Worm (Caenorhabditis elegans) whole organism, mixed stage, embryonic: Measurements from ENCODE around the gene chil-21.
"Not testable (repeated sequence)": the region's sequence is repeated elsewhere in the genome, so short reads cannot be mapped to it uniquely, and the experiment has no call there.

ENCODE experiments used
- blmp-1 ChIP-seq: fragments of 150-350 bp; optimal IDR thresholded peaks from 2 replicates; lab custom pipeline; 2014; ENCODE audit warnings: missing biosample characterization, missing genetic modification characterization
- ceh-39 ChIP-seq: fragments of 150-350 bp; optimal IDR thresholded peaks from 2 replicates; lab custom pipeline; 2014; ENCODE audit warnings: missing biosample characterization, missing genetic modification characterization
- ceh-43 ChIP-seq: fragments of 200-800 bp; sonication (Bioruptor generic); optimal IDR thresholded peaks from 2 replicates; lab custom pipeline; 2018; ENCODE audit warnings: mild to moderate bottlenecking, missing genetic modification characterization, moderate library complexity, missing compliant biosample characterization
- ces-1 ChIP-seq: fragments of 150-350 bp; optimal IDR thresholded peaks from 2 replicates; lab custom pipeline; 2014; ENCODE audit warnings: missing biosample characterization, missing genetic modification reagents, missing genetic modification characterization
- cnd-1 ChIP-seq: fragments of 200-800 bp; sonication (Bioruptor generic); optimal IDR thresholded peaks from 2 replicates; lab custom pipeline; 2018; ENCODE audit warnings: mild to moderate bottlenecking, missing genetic modification characterization, missing compliant biosample characterization
- elt-1 ChIP-seq: sonication (generic microtip); optimal IDR thresholded peaks from 2 replicates; lab custom pipeline; 2017; ENCODE audit warnings: missing genetic modification characterization, mild to moderate bottlenecking, missing compliant biosample characterization, antibody characterized with exemption, moderate library complexity, borderline replicate concordance; ENCODE audit not compliant: insufficient read depth
- hlh-1 ChIP-seq: fragments of 150-350 bp; optimal IDR thresholded peaks from 2 replicates; lab custom pipeline; 2014; ENCODE audit warnings: missing biosample characterization, missing genetic modification reagents, missing genetic modification characterization
- lin-32 ChIP-seq: fragments of 200-800 bp; sonication (Bioruptor generic); optimal IDR thresholded peaks from 2 replicates; lab custom pipeline; 2018; ENCODE audit warnings: mild to moderate bottlenecking, missing genetic modification characterization, missing compliant biosample characterization
- lsy-2 ChIP-seq: fragments of 150-350 bp; optimal IDR thresholded peaks from 2 replicates; lab custom pipeline; 2014; ENCODE audit warnings: missing biosample characterization, missing genetic modification characterization
- mab-5 ChIP-seq: fragments of 150-350 bp; optimal IDR thresholded peaks from 2 replicates; lab custom pipeline; 2014; ENCODE audit warnings: missing biosample characterization, missing genetic modification characterization
- mep-1 ChIP-seq: fragments of 150-350 bp; optimal IDR thresholded peaks from 2 replicates; lab custom pipeline; 2017; ENCODE audit warnings: missing biosample characterization, missing genetic modification reagents, missing genetic modification characterization, inconsistent platforms
- mls-2 ChIP-seq: sonication (generic microtip); optimal IDR thresholded peaks from 2 replicates; lab custom pipeline; 2016; ENCODE audit warnings: mild to moderate bottlenecking, missing genetic modification characterization, moderate library complexity, missing compliant biosample characterization
- nhr-12 ChIP-seq: fragments of 150-350 bp; optimal IDR thresholded peaks from 2 replicates; lab custom pipeline; 2014; ENCODE audit warnings: missing biosample characterization, missing genetic modification characterization
- nhr-2 ChIP-seq: fragments of 150-350 bp; optimal IDR thresholded peaks from 2 replicates; lab custom pipeline; 2014; ENCODE audit warnings: missing biosample characterization, missing genetic modification characterization
- nhr-237 ChIP-seq: fragments of 150-350 bp; optimal IDR thresholded peaks from 2 replicates; lab custom pipeline; 2014; ENCODE audit warnings: missing biosample characterization, missing genetic modification characterization
- nhr-76 ChIP-seq: sonication (generic microtip); optimal IDR thresholded peaks from 2 replicates; lab custom pipeline; 2017; ENCODE audit warnings: missing biosample characterization, missing genetic modification characterization
- pha-4 ChIP-seq: fragments of 150-350 bp; optimal IDR thresholded peaks from 2 replicates; lab custom pipeline; 2018; ENCODE audit warnings: missing biosample characterization, missing genetic modification reagents, missing genetic modification characterization
- sem-2 ChIP-seq: fragments of 200-800 bp; sonication (Bioruptor generic); optimal IDR thresholded peaks from 2 replicates; lab custom pipeline; 2018; ENCODE audit warnings: mild to moderate bottlenecking, missing genetic modification characterization, missing compliant biosample characterization
- snpc-4 ChIP-seq: fragments of 150-350 bp; optimal IDR thresholded peaks from 2 replicates; lab custom pipeline; 2014; ENCODE audit warnings: missing biosample characterization, missing genetic modification characterization
- tbx-8 ChIP-seq: fragments of 200-800 bp; sonication (Bioruptor generic); optimal IDR thresholded peaks from 2 replicates; lab custom pipeline; 2018; ENCODE audit warnings: mild to moderate bottlenecking, missing genetic modification characterization, moderate library complexity, missing compliant biosample characterization
- unc-120 ChIP-seq: sonication (generic microtip); optimal IDR thresholded peaks from 2 replicates; lab custom pipeline; 2017; ENCODE audit warnings: missing genetic modification characterization, missing compliant biosample characterization; ENCODE audit not compliant: poor library complexity, severe bottlenecking
- unc-39 ChIP-seq: fragments of 150-350 bp; optimal IDR thresholded peaks from 2 replicates; lab custom pipeline; 2014; ENCODE audit warnings: missing biosample characterization, missing genetic modification characterization
- unc-62 ChIP-seq: fragments of 150-350 bp; optimal IDR thresholded peaks from 2 replicates; lab custom pipeline; 2014; ENCODE audit warnings: missing biosample characterization, missing genetic modification reagents, missing genetic modification characterization
- zip-8 ChIP-seq: fragments of 150-350 bp; optimal IDR thresholded peaks from 2 replicates; lab custom pipeline; 2014; ENCODE audit warnings: missing biosample characterization, missing genetic modification characterization
- ztf-11 ChIP-seq: fragments of 150-350 bp; optimal IDR thresholded peaks from 2 replicates; lab custom pipeline; 2014; ENCODE audit warnings: missing biosample characterization, missing genetic modification characterization

The chil-21 gene

DNA sequence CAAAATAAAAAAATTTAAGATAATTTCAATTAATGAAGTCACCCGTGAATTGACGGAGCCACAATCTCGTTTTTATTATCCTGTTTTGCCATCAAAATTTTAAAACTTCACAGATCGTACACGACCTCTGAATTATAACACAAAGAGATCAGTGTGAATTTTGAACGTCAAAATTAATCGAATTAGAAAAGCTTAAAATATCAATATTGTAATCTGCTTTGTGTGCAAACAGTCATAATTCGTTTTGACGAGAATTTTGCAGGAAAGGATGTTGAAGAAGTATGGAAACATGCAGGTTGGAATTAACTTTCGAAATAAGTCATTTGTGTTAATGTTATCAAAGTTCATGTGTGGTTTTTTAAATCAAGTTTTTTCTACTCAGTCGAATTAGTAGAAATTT lies at the start of gene chil-21:
TSS of gene chil-21 (minus strand) at position 101 of the 400 bp plus-strand sequence.
- TF ChIP-seq ces-1 (GFP tag; lab: Kevin White, UChicago); lin-32; nhr-76 (tag; lab: Kevin White, UChicago): not testable (repeated sequence)

DNA sequence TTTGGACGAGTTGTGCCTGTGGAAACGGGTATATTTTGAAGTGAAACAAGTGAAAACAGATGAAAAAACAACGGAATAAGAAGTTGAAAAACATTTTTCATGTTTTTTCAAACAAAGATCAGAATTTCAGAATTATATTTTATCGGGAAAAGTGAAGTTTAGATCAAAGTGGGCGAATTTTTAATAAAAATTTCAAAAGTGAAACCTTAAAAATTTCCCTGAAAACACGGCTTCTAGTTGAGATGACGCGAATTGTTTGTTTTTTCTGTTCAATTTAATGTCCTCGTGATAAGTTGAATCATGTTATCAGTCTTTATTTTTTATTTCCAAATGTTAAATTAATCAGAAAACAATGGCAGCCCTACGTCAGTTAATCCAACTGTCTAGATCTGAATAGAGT lies 45.4 kb upstream of the chil-21 start, which contains the start of gene gcy-3:
TSS of gene gcy-3 (minus strand) at position 101 of the 400 bp plus-strand sequence.
- TF ChIP-seq ceh-43 (GFP tag; lab: Kevin White, UChicago) (no peak), unc-120 (tag; lab: Kevin White, UChicago) (no peak), unc-39 (no peak), nhr-12 (tag; lab: Kevin White, UChicago) (no peak)

DNA sequence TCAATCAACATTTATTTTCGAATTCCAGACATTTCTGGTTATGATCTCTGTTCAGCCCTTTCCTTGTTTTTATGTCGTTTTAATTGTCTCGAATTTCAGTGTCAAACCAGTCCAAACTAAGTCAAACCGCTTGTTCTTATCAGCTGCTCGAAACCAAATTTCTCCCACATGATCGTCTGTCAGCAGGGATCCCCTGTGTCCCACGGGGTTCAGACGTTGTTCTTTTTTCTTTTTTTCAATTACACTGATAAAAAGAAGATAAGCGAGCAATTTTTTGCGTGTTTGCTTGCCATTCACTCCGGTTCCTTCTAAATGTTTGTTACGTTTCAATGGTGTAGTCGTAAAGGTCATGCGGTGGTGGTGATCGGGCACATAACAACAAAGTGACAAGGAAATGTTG lies 40.2 kb upstream of the chil-21 start:
- TF ChIP-seq ceh-43 (GFP tag; lab: Kevin White, UChicago): no peak
- TF ChIP-seq elt-1 (tag; lab: Kevin White, UChicago): no peak
- no peak for TF ChIP-seq nhr-12 (tag; lab: Kevin White, UChicago)
- no peak for TF ChIP-seq sem-2 (GFP tag; lab: Kevin White, UChicago)
- TF ChIP-seq lin-32: no peak
- no peak for TF ChIP-seq tbx-8 (GFP tag; lab: Kevin White, UChicago)
- TF ChIP-seq, all 35 proteins: peak for 0

DNA sequence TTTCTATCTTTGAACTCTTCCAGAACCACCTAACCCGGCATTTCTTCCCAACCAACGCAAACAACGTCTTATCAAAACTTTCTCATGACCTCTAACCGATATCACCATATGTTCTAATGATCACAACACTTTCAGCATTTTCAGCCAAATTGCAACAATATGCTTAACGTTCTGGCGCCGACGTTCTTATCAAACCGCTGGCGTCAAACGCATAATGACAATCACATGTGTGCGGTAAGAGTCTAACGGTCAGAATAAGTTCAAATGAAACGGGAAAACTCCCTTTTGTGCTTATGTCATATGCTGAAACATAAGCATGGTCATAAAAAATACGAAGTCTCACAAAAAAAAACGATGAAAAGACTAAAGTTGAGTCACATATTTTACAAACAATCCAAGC lies 39.1 kb upstream of the chil-21 start:
- TF ChIP-seq mep-1 (tag; lab: Kevin White, UChicago): no peak

DNA sequence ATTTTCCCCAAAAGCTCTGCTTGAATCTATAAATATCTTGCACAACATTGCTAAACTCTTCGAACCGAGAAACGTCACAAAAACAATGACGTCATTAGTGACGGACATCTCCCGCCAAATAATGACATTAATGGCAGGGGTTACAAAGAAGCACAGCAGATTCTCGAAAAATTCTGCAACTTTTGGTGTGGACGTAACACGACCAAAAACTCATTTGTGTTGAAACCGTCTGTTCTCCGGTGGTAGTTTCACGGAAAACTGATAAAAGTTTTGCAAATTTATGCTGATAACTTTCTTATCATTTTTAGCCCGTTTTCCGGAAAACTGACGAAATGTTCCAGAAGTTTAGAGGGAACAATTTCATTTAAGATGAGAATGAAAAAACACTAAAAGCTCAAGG lies 36.8 kb upstream of the chil-21 start:
- TF ChIP-seq ces-1 (GFP tag; lab: Kevin White, UChicago) (peak; percentile 24), tbx-8 (GFP tag; lab: Kevin White, UChicago) (no peak)

DNA sequence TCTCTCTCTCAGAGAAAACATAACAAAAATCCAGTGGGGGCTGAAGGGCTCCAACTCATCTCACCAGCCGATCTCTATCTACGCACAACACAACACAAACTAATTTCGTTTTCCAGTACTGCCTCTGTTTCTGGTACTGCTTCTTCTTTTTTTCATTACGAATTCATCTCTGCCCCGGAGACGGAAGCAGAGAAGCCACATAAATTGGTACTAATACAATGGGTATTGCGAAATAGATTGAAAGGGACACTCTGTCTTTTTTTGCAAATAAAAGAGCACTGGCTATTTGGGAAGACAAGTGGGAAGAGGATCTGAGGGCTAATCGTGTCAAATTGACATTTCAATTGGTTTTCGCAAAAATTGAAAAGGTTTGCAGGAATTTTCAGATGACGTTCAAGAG lies 35.5 kb upstream of the chil-21 start:
- TF ChIP-seq blmp-1 (tag; lab: Kevin White, UChicago): no peak
- peak; percentile 89 for TF ChIP-seq ces-1 (GFP tag; lab: Kevin White, UChicago)
- TF ChIP-seq, all 35 proteins: peak for 1

DNA sequence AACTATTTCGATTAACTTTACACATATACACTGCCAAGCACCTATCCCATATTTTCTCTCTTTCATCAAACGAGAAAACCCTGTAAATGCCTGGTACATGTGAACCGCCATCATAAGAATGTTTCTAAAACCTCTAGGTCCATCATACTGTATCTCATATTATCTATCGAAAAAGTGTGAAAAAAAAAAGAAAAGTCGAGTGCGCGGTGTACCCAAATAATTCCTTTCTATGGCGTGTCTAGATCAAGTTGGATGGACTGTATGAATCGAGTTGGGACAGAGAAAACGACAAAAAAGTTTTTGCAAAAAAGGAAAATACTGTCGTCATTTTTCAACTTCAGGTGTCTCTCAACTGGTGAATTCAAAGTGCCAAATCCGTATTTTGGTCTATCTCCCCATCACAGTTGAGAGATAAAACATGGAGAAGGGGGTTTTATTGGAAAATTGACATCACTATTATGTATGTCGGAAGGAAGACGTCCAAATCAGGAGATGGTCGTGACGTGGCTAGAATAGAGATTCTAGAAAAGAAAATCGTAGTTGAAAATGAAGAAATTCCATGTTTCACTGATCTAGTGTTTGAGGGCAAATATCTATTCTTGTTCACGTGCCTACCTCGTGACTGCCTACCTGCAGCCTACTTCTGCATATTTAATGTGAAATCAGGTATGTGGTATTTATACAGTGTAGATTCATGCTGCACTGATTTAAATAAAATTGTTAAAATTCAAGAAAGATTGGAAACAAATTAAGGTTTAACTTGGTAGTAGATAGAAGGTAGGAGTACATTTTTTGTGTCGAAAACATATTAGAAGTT lies 31.7 kb upstream of the chil-21 start:
- TF ChIP-seq mab-5 (no peak), unc-62 (GFP tag; lab: Kevin White, UChicago) (no peak), snpc-4 (tag; lab: Kevin White, UChicago) (no peak), lsy-2 (tag; lab: Kevin White, UChicago) (no peak), nhr-237 (tag; lab: Kevin White, UChicago) (no peak), ztf-11 (tag; lab: Kevin White, UChicago) (no peak), tbx-8 (GFP tag; lab: Kevin White, UChicago) (no peak)

DNA sequence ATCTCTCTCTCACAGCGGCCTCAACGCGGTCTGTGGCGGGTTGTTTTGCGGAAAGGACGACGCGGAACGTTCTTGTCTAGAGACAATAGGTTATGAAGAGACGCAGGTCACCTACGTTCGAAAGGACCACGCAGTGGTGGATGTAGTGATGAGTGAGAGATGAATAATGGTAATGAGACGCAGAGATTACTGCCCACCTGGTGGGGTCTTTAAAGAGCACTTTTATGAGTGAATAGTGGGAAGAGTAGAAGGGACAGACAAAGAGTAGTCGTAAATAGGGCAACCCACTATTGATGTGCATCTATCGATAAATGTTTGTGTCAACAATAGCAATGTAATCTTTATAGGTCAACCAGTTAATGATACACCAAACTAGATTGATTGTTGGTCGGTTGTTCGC lies 29.3 kb upstream of the chil-21 start:
- no peak for TF ChIP-seq nhr-2 (tag; lab: Kevin White, UChicago)
- TF ChIP-seq pha-4 (tag; lab: Kevin White, UChicago): no peak
- no peak for TF ChIP-seq nhr-237 (tag; lab: Kevin White, UChicago)
- TF ChIP-seq mep-1 (tag; lab: Kevin White, UChicago): peak; percentile 6
- TF ChIP-seq ceh-43 (GFP tag; lab: Kevin White, UChicago): peak; percentile 24
- TF ChIP-seq mls-2 (tag; lab: Kevin White, UChicago): peak; percentile 64
- peak; percentile 67 for TF ChIP-seq cnd-1 (tag; lab: Kevin White, UChicago)
- TF ChIP-seq lsy-2 (tag; lab: Kevin White, UChicago): peak; percentile 9
- peak; percentile 53 for TF ChIP-seq unc-62 (GFP tag; lab: Kevin White, UChicago)
- TF ChIP-seq sem-2 (GFP tag; lab: Kevin White, UChicago): no peak
- TF ChIP-seq ceh-39 (tag; lab: Kevin White, UChicago): peak; percentile 51
- peak; percentile 35 for TF ChIP-seq hlh-1 (tag; lab: Kevin White, UChicago)
- TF ChIP-seq unc-120 (tag; lab: Kevin White, UChicago): peak; percentile 29
- no peak for TF ChIP-seq zip-8 (tag; lab: Kevin White, UChicago)
